Worm (Caenorhabditis elegans): ENCODE data around the gene T11G6.4.

ce11 chrIV:10867370-10868146, 15.8 kb upstream of the T11G6.4 start:
- TF ChIP-seq nhr-90 (tag; optimal IDR thresholded peaks at IDR 0.05) (no peak), ets-4 (GFP tag; optimal IDR thresholded peaks at IDR 0.05) (no peak), snpc-4 (GFP tag; optimal IDR thresholded peaks at IDR 0.05) (no peak), snpc-4 (tag; optimal IDR thresholded peaks at IDR 0.05) (no peak), bed-1 (GFP tag; IDR thresholded peaks at IDR 0.05) (no peak), B0019.2 (GFP tag; conservative IDR thresholded peaks at IDR 0.05) (no peak), nfyb-1 (GFP tag; IDR thresholded peaks at IDR 0.05) (no peak), sptf-2 (GFP tag; optimal IDR thresholded peaks at IDR 0.05) (no peak), unc-62 (GFP tag; optimal IDR thresholded peaks at IDR 0.05) (no peak), let-526 (GFP tag; IDR thresholded peaks at IDR 0.05) (no peak), pha-4 (tag; optimal IDR thresholded peaks at IDR 0.05) (no peak), lin-26 (GFP tag; IDR thresholded peaks at IDR 0.05) (no peak), ama-1 (optimal IDR thresholded peaks at IDR 0.05) (no peak), ama-1 (GFP tag; optimal IDR thresholded peaks at IDR 0.05) (no peak), him-1 (tag; optimal IDR thresholded peaks at IDR 0.05) (no peak), ztf-18 (tag; optimal IDR thresholded peaks at IDR 0.05) (no peak)
